Worm (Caenorhabditis elegans) whole organism, young adult: ENCODE measurements around the gene T03F7.5.

Experiments
- D2030.7 ChIP-seq: fragments of 200-800 bp; sonication (Bioruptor generic); IDR thresholded peaks from 2 replicates; pipeline ENCODE4 v1.3.6; 2022; ENCODE audit warnings: missing genetic modification reagents, missing genetic modification characterization, missing compliant biosample characterization
- F23B12.7 ChIP-seq: sonication (generic microtip); optimal IDR thresholded peaks from 2 replicates; lab custom pipeline; 2017; ENCODE audit warnings: missing genetic modification characterization, mild to moderate bottlenecking, missing compliant biosample characterization, antibody characterized with exemption, moderate library complexity; ENCODE audit not compliant: insufficient read depth
- F33H1.4 ChIP-seq: fragments of 200-800 bp; sonication (Bioruptor generic); IDR thresholded peaks from 2 replicates; pipeline ENCODE4 v1.3.6; 2022; ENCODE audit warnings: missing genetic modification reagents, missing genetic modification characterization, missing compliant biosample characterization
- Y53G8AR.9 ChIP-seq: fragments of 200-800 bp; sonication (Bioruptor generic); conservative IDR thresholded peaks from 2 replicates; pipeline ENCODE4 v1.3.6; 2022; ENCODE audit warnings: missing genetic modification reagents, missing genetic modification characterization, missing compliant biosample characterization
- ama-1 ChIP-seq, 3 experiments: fragments of 150-350 bp in 1 of 3; sonication (generic microtip) in 2 of 3; optimal IDR thresholded peaks; 2 replicates each; lab custom pipeline; 2014 to 2018; ENCODE audit warnings: missing biosample characterization in 2 of 3, missing genetic modification characterization in 2 of 3, missing genetic modification reagents in 2 of 3
- bed-2 ChIP-seq: fragments of 200-800 bp; sonication (Bioruptor generic); IDR thresholded peaks from 2 replicates; pipeline ENCODE4 v1.3.6; 2022; ENCODE audit warnings: missing genetic modification reagents, missing genetic modification characterization, missing compliant biosample characterization
- cebp-2 ChIP-seq: fragments of 200-800 bp; sonication (Bioruptor generic); IDR thresholded peaks from 2 replicates; pipeline ENCODE4 v1.3.6; 2022; ENCODE audit warnings: missing genetic modification characterization, missing compliant biosample characterization
- gei-17 ChIP-seq: fragments of 200-800 bp; sonication (Bioruptor generic); optimal IDR thresholded peaks from 2 replicates; lab custom pipeline; 2018; ENCODE audit warnings: mild to moderate bottlenecking, missing genetic modification characterization, missing compliant biosample characterization
- hlh-26 ChIP-seq: fragments of 200-800 bp; sonication (Bioruptor generic); conservative IDR thresholded peaks from 2 replicates; pipeline ENCODE4 v1.3.6; 2022; ENCODE audit warnings: missing genetic modification reagents, missing genetic modification characterization, missing compliant biosample characterization
- hmg-20 ChIP-seq: fragments of 200-800 bp; sonication (Bioruptor generic); IDR thresholded peaks from 2 replicates; pipeline ENCODE4 v1.3.6; 2022; ENCODE audit warnings: missing genetic modification reagents, missing genetic modification characterization, missing compliant biosample characterization
- nfya-1 ChIP-seq: sonication (generic microtip); optimal IDR thresholded peaks from 2 replicates; lab custom pipeline; 2017; ENCODE audit warnings: antibody characterized with exemption, missing compliant biosample characterization, missing genetic modification characterization, borderline replicate concordance; ENCODE audit not compliant: insufficient read depth
- nhr-80 ChIP-seq: sonication (generic microtip); optimal IDR thresholded peaks from 2 replicates; lab custom pipeline; 2016; ENCODE audit warnings: missing genetic modification characterization, missing compliant biosample characterization
- unc-62 ChIP-seq: fragments of 150-350 bp; optimal IDR thresholded peaks from 2 replicates; lab custom pipeline; 2014; ENCODE audit warnings: missing biosample characterization, missing genetic modification reagents, missing genetic modification characterization
- ztf-6 ChIP-seq: fragments of 200-800 bp; sonication (Bioruptor generic); IDR thresholded peaks from 2 replicates; pipeline ENCODE4 v1.3.6; 2022; ENCODE audit warnings: missing genetic modification reagents, missing genetic modification characterization, missing compliant biosample characterization

DNA sequence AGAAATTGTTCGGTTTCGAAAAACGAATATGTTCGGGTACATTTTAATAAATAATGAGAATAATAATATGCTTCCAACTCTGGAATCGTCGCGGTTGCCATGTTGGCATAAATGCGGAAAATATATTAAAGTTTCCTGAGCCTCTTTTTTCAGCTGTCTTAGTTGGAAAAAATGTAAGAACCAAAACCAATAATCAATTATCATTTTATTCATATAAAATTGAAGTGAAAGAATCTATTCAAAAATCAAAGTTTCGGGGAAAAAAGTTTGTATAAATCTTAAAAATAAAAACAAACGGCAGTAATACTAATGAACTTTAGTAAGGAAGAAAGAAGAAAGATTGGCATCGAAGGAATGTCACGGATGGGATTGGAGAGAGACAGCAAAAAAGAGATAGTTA lies 6.3 kb upstream of the T03F7.5 start, which contains the start of gene srh-45:
- TF ChIP-seq F33H1.4 (GFP tag; lab: Robert Waterston, UW) (no peak), nhr-80 (tag; lab: Kevin White, UChicago) (no peak), unc-62 (GFP tag; lab: Kevin White, UChicago) (no peak), nfya-1 (no peak), cebp-2 (GFP tag; lab: Robert Waterston, UW) (no peak), hlh-26 (GFP tag; lab: Robert Waterston, UW) (no peak), bed-2 (GFP tag; lab: Robert Waterston, UW) (no peak), ztf-6 (no peak), hmg-20 (GFP tag; lab: Robert Waterston, UW) (no peak), Y53G8AR.9 (no peak), D2030.7 (GFP tag; lab: Robert Waterston, UW) (no peak), ama-1 (optimal IDR thresholded peaks at IDR 0.05; lab: Kevin White, UChicago) (no peak), ama-1 (GFP tag; optimal IDR thresholded peaks at IDR 0.05; lab: Kevin White, UChicago) (no peak), gei-17 (GFP tag; lab: Kevin White, UChicago) (no peak), F23B12.7 (tag; lab: Kevin White, UChicago) (no peak)
